Fruit fly (Drosophila melanogaster) Kc167 (cell line): ENCODE data around the gene CG13126.

Source experiments
- Sin3A ChIP-seq: fragments of >200 bp; optimal IDR thresholded peaks from 2 replicates; lab custom pipeline; 2018; ENCODE audit warnings: missing external identifiers
- h ChIP-seq: fragments of >200 bp; optimal IDR thresholded peaks from 3 replicates; lab custom pipeline; 2018; ENCODE audit warnings: missing external identifiers
- psq ChIP-seq: fragments of >200 bp; optimal IDR thresholded peaks from 2 replicates; lab custom pipeline; 2017; ENCODE audit warnings: missing external identifiers

The CG13126 gene

dm6 chr2L:9906641-9907040, 47.3 kb downstream of the CG13126 start:
- no peak for TF ChIP-seq Sin3A (lab: Kevin White, UChicago)

dm6 chr2L:9903028-9903427, 51.0 kb downstream of the CG13126 start, which contains the start of gene Muc30E:
Gene Muc30E, minus strand, starts transcription at chr2L:9903128.
- TF ChIP-seq psq (lab: Kevin White, UChicago), result no peak
- TF ChIP-seq h (lab: Kevin White, UChicago), result no peak
